Worm (Caenorhabditis elegans) whole organism, midembryonic: Measurements from ENCODE around the gene wdr-62.

Experiments used
- T22C8.4 ChIP-seq: fragments of 200-800 bp; sonication (Bioruptor generic); IDR thresholded peaks from 2 replicates; pipeline ENCODE4 v1.3.6; 2022; ENCODE audit warnings: missing genetic modification characterization, missing compliant biosample characterization
- cog-1 ChIP-seq: sonication (generic microtip); optimal IDR thresholded peaks from 2 replicates; lab custom pipeline; 2016; ENCODE audit warnings: missing genetic modification characterization, missing compliant biosample characterization
- flt-1 ChIP-seq: fragments of 200-800 bp; sonication (Bioruptor generic); IDR thresholded peaks from 2 replicates; pipeline ENCODE4 v1.3.6; 2022; ENCODE audit warnings: missing genetic modification characterization, missing compliant biosample characterization
- klf-2 ChIP-seq: fragments of 200-800 bp; sonication (Bioruptor generic); conservative IDR thresholded peaks from 2 replicates; pipeline ENCODE4 v1.3.6; 2022; ENCODE audit warnings: missing genetic modification reagents, missing genetic modification characterization, missing compliant biosample characterization
- med-1 ChIP-seq: sonication (generic microtip); optimal IDR thresholded peaks from 2 replicates; lab custom pipeline; 2017; ENCODE audit warnings: missing genetic modification characterization, mild to moderate bottlenecking, missing compliant biosample characterization, antibody characterized with exemption, missing genetic modification reagents; ENCODE audit not compliant: insufficient read depth
- ref-1 ChIP-seq: fragments of 200-800 bp; sonication (Bioruptor generic); conservative IDR thresholded peaks from 2 replicates; pipeline ENCODE4 v1.3.6; 2022; ENCODE audit warnings: missing genetic modification reagents, missing genetic modification characterization, missing compliant biosample characterization
- tab-1 ChIP-seq: fragments of 200-800 bp; sonication (Bioruptor generic); IDR thresholded peaks from 2 replicates; pipeline ENCODE4 v1.3.6; 2022; ENCODE audit warnings: missing genetic modification characterization, missing compliant biosample characterization
- ztf-23 ChIP-seq: fragments of 200-800 bp; sonication (Bioruptor generic); IDR thresholded peaks from 2 replicates; pipeline ENCODE4 v1.3.6; 2022; ENCODE audit warnings: missing genetic modification reagents, missing genetic modification characterization, missing compliant biosample characterization
- ztf-29 ChIP-seq: fragments of 200-800 bp; sonication (Bioruptor generic); IDR thresholded peaks from 2 replicates; pipeline ENCODE4 v1.3.6; 2022; ENCODE audit warnings: missing genetic modification reagents, missing genetic modification characterization, missing compliant biosample characterization

Gene wdr-62

ce11 chrV:9489411-9489810, 45.6 kb downstream of the wdr-62 start, which contains the start of gene K06A4.10:
Gene K06A4.10, minus strand, starts transcription at chrV:9489800.
- TF ChIP-seq flt-1 (GFP tag; lab: Robert Waterston, UW) = no peak
- TF ChIP-seq med-1 (GFP tag; lab: Kevin White, UChicago) = no peak
- TF ChIP-seq cog-1 (tag; lab: Kevin White, UChicago) = no peak
- TF ChIP-seq klf-2 = no peak
- TF ChIP-seq ztf-29 (GFP tag; lab: Robert Waterston, UW) = no peak
- no peak for TF ChIP-seq ztf-23 (GFP tag; lab: Robert Waterston, UW)
- no peak for TF ChIP-seq T22C8.4
- TF ChIP-seq ref-1 (GFP tag; lab: Robert Waterston, UW) = no peak
- no peak for TF ChIP-seq tab-1

- TF ChIP-seq cog-1 (tag; lab: Kevin White, UChicago) (no peak), ztf-29 (GFP tag; lab: Robert Waterston, UW) (no peak), ztf-23 (GFP tag; lab: Robert Waterston, UW) (no peak), med-1 (GFP tag; lab: Kevin White, UChicago) (no peak)
These were observed 47.8 kb downstream of the wdr-62 start, which contains the start of gene K06A4.7 for ce11 chrV:9491440-9492160. Gene K06A4.7, minus strand, starts transcription at chrV:9491490.

ce11 chrV:9492460-9492859, 48.6 kb downstream of the wdr-62 start:
- no peak for TF ChIP-seq ref-1 (GFP tag; lab: Robert Waterston, UW)

- TF ChIP-seq klf-2 (no peak), T22C8.4 (no peak), cog-1 (tag; lab: Kevin White, UChicago) (no peak), ztf-23 (GFP tag; lab: Robert Waterston, UW) (no peak), tab-1 (no peak), flt-1 (GFP tag; lab: Robert Waterston, UW) (no peak), ztf-29 (GFP tag; lab: Robert Waterston, UW) (no peak), med-1 (GFP tag; lab: Kevin White, UChicago) (no peak), ref-1 (GFP tag; lab: Robert Waterston, UW) (no peak)
These were observed 52.9 kb downstream of the wdr-62 start, which contains the start of gene gsnl-1 for ce11 chrV:9496742-9497141. Gene gsnl-1, plus strand, starts transcription at chrV:9497042.

ce11 chrV:9499295-9499694, 55.4 kb downstream of the wdr-62 start:
- no peak for TF ChIP-seq med-1 (GFP tag; lab: Kevin White, UChicago)
- no peak for TF ChIP-seq tab-1
- no peak for TF ChIP-seq T22C8.4
- no peak for TF ChIP-seq klf-2
- TF ChIP-seq ztf-23 (GFP tag; lab: Robert Waterston, UW) = no peak
- TF ChIP-seq ref-1 (GFP tag; lab: Robert Waterston, UW) = no peak
- no peak for TF ChIP-seq cog-1 (tag; lab: Kevin White, UChicago)
- no peak for TF ChIP-seq ztf-29 (GFP tag; lab: Robert Waterston, UW)
- TF ChIP-seq flt-1 (GFP tag; lab: Robert Waterston, UW) = no peak

- no peak for TF ChIP-seq tab-1
These were observed 57.1 kb downstream of the wdr-62 start, which contains the start of gene swt-5 for ce11 chrV:9500826-9501451. Gene swt-5, plus strand, starts transcription at chrV:9501401.

- TF ChIP-seq ztf-23 (GFP tag; lab: Robert Waterston, UW) (peak; percentile 95), tab-1 (peak; percentile 94), ztf-29 (GFP tag; lab: Robert Waterston, UW) (peak; percentile 79; the same call in 1 of the 2 replicates), flt-1 (GFP tag; lab: Robert Waterston, UW) (peak; percentile 97), med-1 (GFP tag; lab: Kevin White, UChicago) (peak; percentile 41), T22C8.4 (peak; percentile 95), klf-2 (peak; percentile 83), ref-1 (GFP tag; lab: Robert Waterston, UW) (peak; percentile 84), cog-1 (tag; lab: Kevin White, UChicago) (peak; percentile 78)
These were observed 59.4 kb downstream of the wdr-62 start for ce11 chrV:9503152-9503817.

- TF ChIP-seq T22C8.4 (no peak), cog-1 (tag; lab: Kevin White, UChicago) (no peak), klf-2 (no peak), ref-1 (GFP tag; lab: Robert Waterston, UW) (no peak), flt-1 (GFP tag; lab: Robert Waterston, UW) (no peak), med-1 (GFP tag; lab: Kevin White, UChicago) (no peak), ztf-29 (GFP tag; lab: Robert Waterston, UW) (no peak), ztf-23 (GFP tag; lab: Robert Waterston, UW) (no peak), tab-1 (no peak)
These were observed 60.7 kb downstream of the wdr-62 start, which contains the start of gene haao-1 for ce11 chrV:9504474-9504960. Gene haao-1, plus strand, starts transcription at chrV:9504910.

ce11 chrV:9506931-9507330, 63.1 kb downstream of the wdr-62 start:
- TF ChIP-seq med-1 (GFP tag; lab: Kevin White, UChicago) (no peak), T22C8.4 (no peak), ztf-29 (GFP tag; lab: Robert Waterston, UW) (no peak)
